Worm (Caenorhabditis elegans) whole organism, late embryonic: Measurements from ENCODE around the gene scl-24.

Experiments used
- ahr-1 ChIP-seq: sonication (generic microtip); optimal IDR thresholded peaks from 2 replicates; lab custom pipeline; 2016; ENCODE audit warnings: missing genetic modification characterization, missing compliant biosample characterization
- lin-11 ChIP-seq: fragments of 200-800 bp; sonication (Bioruptor generic); optimal IDR thresholded peaks from 2 replicates; lab custom pipeline; 2018; ENCODE audit warnings: mild to moderate bottlenecking, missing genetic modification characterization, missing compliant biosample characterization
- zip-5 ChIP-seq: sonication (generic microtip); optimal IDR thresholded peaks from 2 replicates; lab custom pipeline; 2016; ENCODE audit warnings: missing genetic modification characterization, missing compliant biosample characterization

DNA sequence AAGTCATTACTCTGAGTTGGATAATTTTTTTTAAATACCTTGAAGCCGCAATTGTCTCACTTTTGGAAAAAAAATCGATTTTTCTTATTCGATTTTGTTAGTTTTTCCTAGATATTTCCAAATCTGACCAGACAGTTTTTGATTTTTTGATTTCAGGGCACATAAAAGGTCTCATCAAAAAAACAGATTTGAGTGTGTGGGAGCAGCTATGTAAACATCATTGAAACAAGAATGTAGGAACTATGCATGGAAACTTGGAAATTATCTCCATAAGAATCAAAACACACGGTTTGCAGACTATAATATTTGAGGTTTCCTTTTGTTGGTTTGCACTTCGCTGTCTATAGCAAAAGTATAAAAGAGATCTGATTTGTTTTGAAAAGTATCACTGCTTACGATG lies at the start of gene scl-24:
- TF ChIP-seq lin-11 (tag; lab: Kevin White, UChicago), result no peak
- no peak for TF ChIP-seq ahr-1 (tag; lab: Kevin White, UChicago)
- TF ChIP-seq zip-5, result no peak
